Fruit fly (Drosophila melanogaster): ENCODE data around the gene Tpr2.

DNA sequence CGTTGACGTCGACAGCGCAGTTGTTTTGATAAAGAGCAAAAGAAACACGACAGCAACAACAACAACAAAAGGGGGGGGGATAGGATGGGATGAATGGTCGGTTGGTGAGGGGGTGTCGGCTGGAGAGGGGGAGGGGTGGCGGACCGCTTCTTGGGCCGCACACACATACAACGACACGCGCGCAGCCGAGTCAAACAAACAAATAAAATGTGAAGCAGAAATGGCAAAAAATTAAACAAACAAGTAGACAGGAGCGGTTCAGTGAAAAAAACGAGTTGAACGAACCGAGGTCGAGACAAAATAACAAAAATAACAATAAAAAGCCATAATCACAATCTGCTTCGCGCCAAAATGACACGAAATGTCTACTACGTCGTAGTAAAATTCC, 42.0 kb downstream of the Tpr2 start:
- TF ChIP-seq CTCF (optimal IDR thresholded peaks at IDR 0.05) = no peak
- TF ChIP-seq CG8478 (optimal IDR thresholded peaks at IDR 0.05) = no peak
